Worm (Caenorhabditis elegans) whole organism, L4/young adult: ENCODE results near the gene nhr-154.

Source experiments
- W03F9.2 ChIP-seq: fragments of 150-350 bp; optimal IDR thresholded peaks from 2 replicates; lab custom pipeline; 2014; ENCODE audit warnings: missing biosample characterization, missing genetic modification characterization
- dao-5 ChIP-seq: sonication (generic microtip); optimal IDR thresholded peaks from 2 replicates; lab custom pipeline; 2016; ENCODE audit warnings: missing genotype, missing genetic modification characterization, moderate library complexity, missing compliant biosample characterization
- him-1 ChIP-seq: sonication (generic microtip); optimal IDR thresholded peaks from 2 replicates; lab custom pipeline; 2016; ENCODE audit warnings: missing genotype, missing genetic modification reagents, missing genetic modification characterization, missing compliant biosample characterization

DNA sequence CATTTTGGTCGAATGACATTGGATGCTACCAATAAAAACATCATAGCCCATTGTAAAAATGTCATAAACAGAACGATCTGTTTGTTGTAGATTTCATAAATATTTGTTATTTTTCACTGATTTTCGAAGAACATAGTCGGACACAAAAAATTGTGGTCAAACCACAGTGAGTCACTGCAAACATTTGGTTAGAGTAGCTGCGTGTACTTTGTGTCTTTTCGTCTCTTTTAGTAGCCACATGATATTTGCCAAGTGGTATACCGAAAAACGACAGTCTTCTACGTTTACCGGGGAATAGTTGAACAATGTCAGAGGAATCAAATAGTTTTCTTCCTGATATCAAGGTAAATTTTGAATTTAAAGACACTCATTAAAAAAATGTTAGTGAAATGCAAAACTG is 9.3 kb upstream of the nhr-154 start, which contains the start of gene nhr-206:
- TF ChIP-seq him-1 (tag; lab: Kevin White, UChicago) (no peak), dao-5 (tag; lab: Kevin White, UChicago) (no peak), W03F9.2 (tag; lab: Kevin White, UChicago) (no peak)
